Worm (Caenorhabditis elegans): ENCODE data around the gene pgp-3.

DNA sequence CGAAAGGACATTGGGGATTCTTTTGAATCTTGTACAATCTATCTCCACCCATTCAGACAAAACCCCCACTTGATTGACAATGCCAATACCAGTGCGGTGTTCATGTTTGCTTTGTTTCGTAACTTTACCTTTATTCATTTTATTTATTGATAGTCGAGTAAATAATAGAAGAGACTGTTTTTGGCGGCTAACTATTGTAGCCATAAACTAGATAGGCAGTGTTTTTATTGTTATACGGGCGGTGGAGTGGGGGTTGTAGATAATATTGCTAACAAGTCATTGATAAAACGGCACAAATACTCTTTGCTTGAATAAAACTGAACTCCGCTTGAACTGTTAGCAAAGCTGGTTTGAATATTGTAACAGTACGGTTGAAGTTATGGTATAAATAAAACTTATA, 13.0 kb downstream of the pgp-3 start:
- TF ChIP-seq lsy-2 (tag; optimal IDR thresholded peaks at IDR 0.05) (no peak), ceh-44 (GFP tag; IDR thresholded peaks at IDR 0.05) (no peak), Y75B8A.6 (GFP tag; IDR thresholded peaks at IDR 0.05) (no peak), aha-1 (tag) (no peak), Y105C5A.15 (GFP tag; IDR thresholded peaks at IDR 0.05) (no peak), lin-15B (tag; optimal IDR thresholded peaks at IDR 0.05) (no peak), ama-1 (optimal IDR thresholded peaks at IDR 0.05) (no peak)
